Worm (Caenorhabditis elegans) whole organism, mixed stage, embryonic: ENCODE measurements around the gene srd-25.

ENCODE experiments used
- elt-3 ChIP-seq: fragments of 150-350 bp; optimal IDR thresholded peaks from 2 replicates; lab custom pipeline; 2014; ENCODE audit warnings: missing biosample characterization, missing genetic modification characterization
- lsy-2 ChIP-seq: fragments of 150-350 bp; optimal IDR thresholded peaks from 2 replicates; lab custom pipeline; 2014; ENCODE audit warnings: missing biosample characterization, missing genetic modification characterization
- mep-1 ChIP-seq: fragments of 150-350 bp; optimal IDR thresholded peaks from 2 replicates; lab custom pipeline; 2017; ENCODE audit warnings: missing biosample characterization, missing genetic modification reagents, missing genetic modification characterization, inconsistent platforms
- nhr-12 ChIP-seq: fragments of 150-350 bp; optimal IDR thresholded peaks from 2 replicates; lab custom pipeline; 2014; ENCODE audit warnings: missing biosample characterization, missing genetic modification characterization
- nhr-237 ChIP-seq: fragments of 150-350 bp; optimal IDR thresholded peaks from 2 replicates; lab custom pipeline; 2014; ENCODE audit warnings: missing biosample characterization, missing genetic modification characterization
- nhr-28 ChIP-seq: fragments of 150-350 bp; optimal IDR thresholded peaks from 2 replicates; lab custom pipeline; 2014; ENCODE audit warnings: missing biosample characterization, missing genetic modification characterization
- nhr-76 ChIP-seq: sonication (generic microtip); optimal IDR thresholded peaks from 2 replicates; lab custom pipeline; 2017; ENCODE audit warnings: missing biosample characterization, missing genetic modification characterization
- pha-4 ChIP-seq: fragments of 150-350 bp; optimal IDR thresholded peaks from 2 replicates; lab custom pipeline; 2018; ENCODE audit warnings: missing biosample characterization, missing genetic modification reagents, missing genetic modification characterization
- snpc-4 ChIP-seq: fragments of 150-350 bp; optimal IDR thresholded peaks from 2 replicates; lab custom pipeline; 2014; ENCODE audit warnings: missing biosample characterization, missing genetic modification characterization
- tbx-8 ChIP-seq: fragments of 200-800 bp; sonication (Bioruptor generic); optimal IDR thresholded peaks from 2 replicates; lab custom pipeline; 2018; ENCODE audit warnings: mild to moderate bottlenecking, missing genetic modification characterization, moderate library complexity, missing compliant biosample characterization
- unc-120 ChIP-seq: sonication (generic microtip); optimal IDR thresholded peaks from 2 replicates; lab custom pipeline; 2017; ENCODE audit warnings: missing genetic modification characterization, missing compliant biosample characterization; ENCODE audit not compliant: poor library complexity, severe bottlenecking
- unc-62 ChIP-seq: fragments of 150-350 bp; optimal IDR thresholded peaks from 2 replicates; lab custom pipeline; 2014; ENCODE audit warnings: missing biosample characterization, missing genetic modification reagents, missing genetic modification characterization
- ztf-11 ChIP-seq: fragments of 150-350 bp; optimal IDR thresholded peaks from 2 replicates; lab custom pipeline; 2014; ENCODE audit warnings: missing biosample characterization, missing genetic modification characterization

DNA sequence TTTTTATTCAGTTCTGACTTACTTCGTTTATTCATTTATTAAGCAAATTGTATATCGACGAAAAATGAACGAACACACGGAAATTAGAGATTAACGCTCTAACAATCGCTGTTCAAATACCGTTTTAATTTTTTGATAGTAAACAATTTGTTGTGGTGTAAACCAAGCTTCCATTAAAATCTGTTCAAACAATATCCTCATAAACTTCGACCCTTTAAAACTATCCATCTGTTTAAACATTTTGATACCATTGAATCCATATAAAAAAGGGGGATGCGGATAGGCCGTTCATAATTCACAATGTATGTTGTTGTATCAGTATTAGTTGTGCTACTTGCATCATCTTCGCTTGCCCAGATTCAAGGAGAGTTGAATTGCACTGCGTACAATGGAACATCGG lies 5.3 kb upstream of the srd-25 start, which contains the start of gene F07C4.6:
- TF ChIP-seq tbx-8 (GFP tag; lab: Kevin White, UChicago) (no peak), nhr-12 (tag; lab: Kevin White, UChicago) (no peak), ztf-11 (tag; lab: Kevin White, UChicago) (no peak), pha-4 (tag; lab: Kevin White, UChicago) (no peak), nhr-237 (tag; lab: Kevin White, UChicago) (no peak), snpc-4 (tag; lab: Kevin White, UChicago) (no peak), unc-62 (GFP tag; lab: Kevin White, UChicago) (no peak), mep-1 (no peak), nhr-28 (no peak), elt-3 (no peak), unc-120 (tag; lab: Kevin White, UChicago) (no peak), nhr-76 (tag; lab: Kevin White, UChicago) (no peak), lsy-2 (tag; lab: Kevin White, UChicago) (no peak)
